Worm (Caenorhabditis elegans): ENCODE measurements around the gene epg-9.

The epg-9 gene

ce11 chrIV:2654965-2655364, 54.0 kb downstream of the epg-9 start (continued):
- TF ChIP-seq T20F7.1 (GFP tag; optimal IDR thresholded peaks at IDR 0.05) (no peak), zfp-3 (GFP tag; conservative IDR thresholded peaks at IDR 0.05) (no peak), sdz-12 (GFP tag; optimal IDR thresholded peaks at IDR 0.05) (no peak), nhr-28 (tag; optimal IDR thresholded peaks at IDR 0.05) (no peak), nhr-102 (tag; optimal IDR thresholded peaks at IDR 0.05) (no peak), attf-4 (tag; optimal IDR thresholded peaks at IDR 0.05) (no peak), tag-97 (GFP tag; IDR thresholded peaks at IDR 0.05) (no peak), zag-1 (tag; optimal IDR thresholded peaks at IDR 0.05) (no peak), nhr-25 (tag; optimal IDR thresholded peaks at IDR 0.05; ENCODE audit: borderline replicate concordance, insufficient read depth) (no peak), madf-5 (GFP tag; IDR thresholded peaks at IDR 0.05) (no peak), mes-2 (tag; optimal IDR thresholded peaks at IDR 0.05; ENCODE audit: poor library complexity, severe bottlenecking) (peak; percentile 10), ceh-28 (tag; optimal IDR thresholded peaks at IDR 0.05) (no peak), snpc-4 (tag; optimal IDR thresholded peaks at IDR 0.05) (no peak), Y48G9A.11 (GFP tag; IDR thresholded peaks at IDR 0.05) (peak; percentile 89), dpl-1 (GFP tag; optimal IDR thresholded peaks at IDR 0.05) (no peak), lin-1 (GFP tag; IDR thresholded peaks at IDR 0.05) (no peak), nhr-41 (GFP tag; IDR thresholded peaks at IDR 0.05) (no peak), skn-1 (tag; optimal IDR thresholded peaks at IDR 0.05) (no peak), vab-7 (GFP tag; IDR thresholded peaks at IDR 0.05) (no peak), F44E2.7 (GFP tag; IDR thresholded peaks at IDR 0.05) (no peak), lin-13 (GFP tag; optimal IDR thresholded peaks at IDR 0.05) (peak; percentile 34), lim-7 (GFP tag; IDR thresholded peaks at IDR 0.05) (0 out of 2 replicates have a peak, but pooled peaks have one; percentile 20), ZK546.5 (tag; optimal IDR thresholded peaks at IDR 0.05) (no peak), dmd-8 (GFP tag; IDR thresholded peaks at IDR 0.05) (no peak), mxl-3 (GFP tag; optimal IDR thresholded peaks at IDR 0.05) (no peak)

- TF ChIP-seq zfp-3 (GFP tag; conservative IDR thresholded peaks at IDR 0.05) = 0 out of 2 replicates have a peak, but pooled peaks have one; percentile 37
- no peak for TF ChIP-seq Y105C5A.15 (GFP tag; IDR thresholded peaks at IDR 0.05)
- TF ChIP-seq lin-38 (GFP tag; IDR thresholded peaks at IDR 0.05) = peak; percentile 39
- 0 out of 2 replicates have a peak, but pooled peaks have one; percentile 9 for TF ChIP-seq mdt-29 (GFP tag; IDR thresholded peaks at IDR 0.05)
- TF ChIP-seq aha-1 (tag) = peak; percentile 37
- TF ChIP-seq unc-62 (GFP tag; optimal IDR thresholded peaks at IDR 0.05 in 1 of 2) = peak in 1 of 2 experiments; percentile 76
- TF ChIP-seq unc-62 (tag; optimal IDR thresholded peaks at IDR 0.05) = no peak
- peak; percentile 66; the same call in 1 of the 2 replicates for TF ChIP-seq lim-7 (GFP tag; IDR thresholded peaks at IDR 0.05)
- 0 out of 2 replicates have a peak, but pooled peaks have one; percentile 40 for TF ChIP-seq vab-7 (GFP tag; IDR thresholded peaks at IDR 0.05)
- TF ChIP-seq F10B5.3 (tag; optimal IDR thresholded peaks at IDR 0.05) = no peak
- TF ChIP-seq lin-39 (tag; optimal IDR thresholded peaks at IDR 0.05) = no peak
- TF ChIP-seq daf-16 (GFP tag; optimal IDR thresholded peaks at IDR 0.05) = no peak
- peak; percentile 8 for TF ChIP-seq daf-16 (tag; optimal IDR thresholded peaks at IDR 0.05)
- 0 out of 2 replicates have a peak, but pooled peaks have one; percentile 15 for TF ChIP-seq Y48G9A.11 (GFP tag; IDR thresholded peaks at IDR 0.05)
- TF ChIP-seq fkh-10 (GFP tag; optimal IDR thresholded peaks at IDR 0.05) = peak; percentile 26
Observed at ce11 chrIV:2656400-2657139, 55.6 kb downstream of the epg-9 start.
